Worm (Caenorhabditis elegans) whole organism, L1 larva: ENCODE measurements around the gene pyt-1.

Experiments used
- C04F5.9 ChIP-seq: sonication (generic microtip); optimal IDR thresholded peaks from 2 replicates; lab custom pipeline; 2016; ENCODE audit warnings: missing genetic modification characterization, missing compliant biosample characterization
- C16A3.4 ChIP-seq: fragments of 150-350 bp; optimal IDR thresholded peaks from 2 replicates; lab custom pipeline; 2014; ENCODE audit warnings: missing biosample characterization, missing genetic modification characterization
- F16B12.6 ChIP-seq: fragments of 150-350 bp; optimal IDR thresholded peaks from 2 replicates; lab custom pipeline; 2014; ENCODE audit warnings: missing biosample characterization, missing genetic modification characterization
- aha-1 ChIP-seq: fragments of 150-350 bp; optimal IDR thresholded peaks from 2 replicates; lab custom pipeline; 2014; ENCODE audit warnings: missing biosample characterization, missing genetic modification characterization
- alr-1 ChIP-seq: fragments of 200-800 bp; sonication (Bioruptor generic); optimal IDR thresholded peaks from 2 replicates; lab custom pipeline; 2018; ENCODE audit warnings: borderline replicate concordance, mild to moderate bottlenecking, missing genetic modification characterization, missing compliant biosample characterization
- aly-2 ChIP-seq: fragments of 150-350 bp; optimal IDR thresholded peaks from 2 replicates; lab custom pipeline; 2014; ENCODE audit warnings: missing biosample characterization, missing genetic modification characterization
- blmp-1 ChIP-seq: fragments of 150-350 bp; optimal IDR thresholded peaks from 2 replicates; lab custom pipeline; 2014; ENCODE audit warnings: missing biosample characterization, missing genetic modification characterization
- ceh-63 ChIP-seq: fragments of 200-800 bp; sonication (Bioruptor generic); optimal IDR thresholded peaks from 2 replicates; lab custom pipeline; 2018; ENCODE audit warnings: mild to moderate bottlenecking, missing genetic modification characterization, missing compliant biosample characterization
- ceh-8 ChIP-seq: fragments of 200-800 bp; sonication (Bioruptor generic); optimal IDR thresholded peaks from 2 replicates; lab custom pipeline; 2018; ENCODE audit warnings: mild to moderate bottlenecking, missing genetic modification characterization, moderate library complexity, missing compliant biosample characterization
- ceh-88 ChIP-seq: fragments of 200-800 bp; sonication (Bioruptor generic); IDR thresholded peaks from 2 replicates; pipeline ENCODE4 v1.3.6; 2022; ENCODE audit warnings: missing genetic modification characterization, missing compliant biosample characterization
- ceh-90 ChIP-seq: sonication (generic microtip); optimal IDR thresholded peaks from 2 replicates; lab custom pipeline; 2016; ENCODE audit warnings: missing genetic modification characterization, missing compliant biosample characterization
- egl-13 ChIP-seq: sonication (generic microtip); optimal IDR thresholded peaks from 2 replicates; lab custom pipeline; 2016; ENCODE audit warnings: missing genotype, missing genetic modification reagents, missing genetic modification characterization, missing compliant biosample characterization
- elt-2 ChIP-seq: sonication (generic microtip); optimal IDR thresholded peaks from 2 replicates; lab custom pipeline; 2016; ENCODE audit warnings: missing genetic modification characterization, mild to moderate bottlenecking, inconsistent platforms, missing compliant biosample characterization, missing genetic modification reagents
- fkh-8 ChIP-seq: sonication (generic microtip); optimal IDR thresholded peaks from 2 replicates; lab custom pipeline; 2016; ENCODE audit warnings: mild to moderate bottlenecking, missing genetic modification characterization, missing compliant biosample characterization
- grh-1 ChIP-seq: fragments of 200-800 bp; sonication (Bioruptor generic); IDR thresholded peaks from 2 replicates; pipeline ENCODE4 v1.3.6; 2022; ENCODE audit warnings: missing genetic modification reagents, missing genetic modification characterization, missing compliant biosample characterization
- hpl-2 ChIP-seq: fragments of 150-350 bp; optimal IDR thresholded peaks from 2 replicates; lab custom pipeline; 2014; ENCODE audit warnings: missing biosample characterization, missing genetic modification reagents, missing genetic modification characterization
- isw-1 ChIP-seq: fragments of 200-800 bp; sonication (Bioruptor generic); IDR thresholded peaks from 2 replicates; pipeline ENCODE4 v1.3.6; 2022; ENCODE audit warnings: missing genetic modification characterization, missing compliant biosample characterization
- lin-13 ChIP-seq: fragments of 150-350 bp; optimal IDR thresholded peaks from 2 replicates; lab custom pipeline; 2014; ENCODE audit warnings: missing biosample characterization, missing genetic modification reagents, missing genetic modification characterization
- lin-15B ChIP-seq: fragments of 150-350 bp; sonication (generic microtip); optimal IDR thresholded peaks from 3 replicates; lab custom pipeline; 2014; ENCODE audit warnings: missing biosample characterization, missing genetic modification characterization
- lin-35 ChIP-seq, 2 experiments: fragments of 150-350 bp; optimal IDR thresholded peaks; 2 replicates each; lab custom pipeline; 2014; ENCODE audit warnings: missing biosample characterization in 2 of 2, missing genetic modification characterization in 2 of 2, missing genetic modification reagents in 2 of 2
- lin-39 ChIP-seq: fragments of 150-350 bp; optimal IDR thresholded peaks from 2 replicates; lab custom pipeline; 2014; ENCODE audit warnings: missing biosample characterization, missing genetic modification reagents, missing genetic modification characterization
- lir-3 ChIP-seq: sonication (generic microtip); optimal IDR thresholded peaks from 2 replicates; lab custom pipeline; 2016; ENCODE audit warnings: mild to moderate bottlenecking, missing genetic modification characterization, moderate library complexity, missing compliant biosample characterization; ENCODE audit not compliant: poor library complexity
- lsy-2 ChIP-seq, 2 experiments: fragments of 150-350 bp; optimal IDR thresholded peaks; 2 replicates each; lab custom pipeline; 2014; ENCODE audit warnings: missing biosample characterization in 2 of 2, missing genetic modification characterization in 2 of 2
- mef-2 ChIP-seq: fragments of 150-350 bp; optimal IDR thresholded peaks from 2 replicates; lab custom pipeline; 2014; ENCODE audit warnings: missing biosample characterization, missing genetic modification characterization
- nhr-12 ChIP-seq: sonication (generic microtip); optimal IDR thresholded peaks from 2 replicates; lab custom pipeline; 2017; ENCODE audit warnings: missing biosample characterization, missing genetic modification characterization
- nhr-20 ChIP-seq: sonication (generic microtip); optimal IDR thresholded peaks from 2 replicates; lab custom pipeline; 2016; ENCODE audit warnings: mild to moderate bottlenecking, missing genetic modification characterization, missing compliant biosample characterization
- nhr-237 ChIP-seq: fragments of 150-350 bp; optimal IDR thresholded peaks from 2 replicates; lab custom pipeline; 2014; ENCODE audit warnings: missing biosample characterization, missing genetic modification characterization
- nhr-47 ChIP-seq: sonication (generic microtip); optimal IDR thresholded peaks from 2 replicates; lab custom pipeline; 2016; ENCODE audit warnings: mild to moderate bottlenecking, missing genetic modification characterization, moderate library complexity, missing compliant biosample characterization
- nhr-71 ChIP-seq: sonication (generic microtip); optimal IDR thresholded peaks from 2 replicates; lab custom pipeline; 2016; ENCODE audit warnings: mild to moderate bottlenecking, missing genetic modification characterization, moderate library complexity, missing compliant biosample characterization
- nhr-76 ChIP-seq: sonication (generic microtip); optimal IDR thresholded peaks from 2 replicates; lab custom pipeline; 2017; ENCODE audit warnings: missing biosample characterization, missing genetic modification characterization
- nhr-77 ChIP-seq: fragments of 150-350 bp; optimal IDR thresholded peaks from 2 replicates; lab custom pipeline; 2014; ENCODE audit warnings: missing biosample characterization, missing genetic modification characterization
- nhr-84 ChIP-seq: sonication (generic microtip); optimal IDR thresholded peaks from 2 replicates; lab custom pipeline; 2017; ENCODE audit warnings: missing biosample characterization, missing genetic modification characterization
- nhr-85 ChIP-seq: sonication (generic microtip); peaks from one replicate; lab custom pipeline; 2016; ENCODE audit warnings: missing genetic modification characterization, inconsistent platforms, missing compliant biosample characterization
- rnt-1 ChIP-seq: sonication (generic microtip); optimal IDR thresholded peaks from 2 replicates; lab custom pipeline; 2016; ENCODE audit warnings: mild to moderate bottlenecking, missing genetic modification characterization, moderate library complexity, missing compliant biosample characterization
- skn-1 ChIP-seq: fragments of 150-350 bp; optimal IDR thresholded peaks from 2 replicates; lab custom pipeline; 2014; ENCODE audit warnings: missing biosample characterization, missing genetic modification characterization
- snpc-4 ChIP-seq: fragments of 150-350 bp; optimal IDR thresholded peaks from 2 replicates; lab custom pipeline; 2014; ENCODE audit warnings: missing biosample characterization, missing genetic modification characterization
- sox-4 ChIP-seq: sonication (generic microtip); optimal IDR thresholded peaks from 2 replicates; lab custom pipeline; 2016; ENCODE audit warnings: missing genetic modification characterization, missing compliant biosample characterization
- swsn-7 ChIP-seq: sonication (generic microtip); optimal IDR thresholded peaks from 2 replicates; lab custom pipeline; 2016; ENCODE audit warnings: missing genetic modification characterization, missing compliant biosample characterization
- unc-62 ChIP-seq: fragments of 150-350 bp; optimal IDR thresholded peaks from 2 replicates; lab custom pipeline; 2014; ENCODE audit warnings: missing biosample characterization, missing genetic modification reagents, missing genetic modification characterization
- unc-98 ChIP-seq: fragments of 200-800 bp; sonication (Bioruptor generic); IDR thresholded peaks from 2 replicates; pipeline ENCODE4 v1.3.6; 2022; ENCODE audit warnings: missing genetic modification characterization, missing compliant biosample characterization
- vab-15 ChIP-seq: sonication (generic microtip); optimal IDR thresholded peaks from 2 replicates; lab custom pipeline; 2017; ENCODE audit warnings: missing genotype, mild to moderate bottlenecking, missing genetic modification characterization, missing compliant biosample characterization
- xbp-1 ChIP-seq: sonication (generic microtip); optimal IDR thresholded peaks from 2 replicates; lab custom pipeline; 2016; ENCODE audit warnings: missing genetic modification characterization, missing compliant biosample characterization
- zag-1 ChIP-seq: fragments of 150-350 bp; optimal IDR thresholded peaks from 2 replicates; lab custom pipeline; 2014; ENCODE audit warnings: missing biosample characterization, missing genetic modification characterization
- ztf-11 ChIP-seq, 2 experiments: sonication (generic microtip); optimal IDR thresholded peaks; 2 replicates each; lab custom pipeline; 2016 to 2017; ENCODE audit warnings: missing genetic modification characterization in 2 of 2, missing biosample characterization in 1 of 2, missing compliant biosample characterization in 1 of 2
- ztf-4 ChIP-seq: fragments of 150-350 bp; optimal IDR thresholded peaks from 2 replicates; lab custom pipeline; 2014; ENCODE audit warnings: missing biosample characterization, missing genetic modification characterization

pyt-1 gene

ce11 chrV:10204863-10205338, 24.2 kb downstream of the pyt-1 start, which contains the start of the genes ZK856.19 and ZK856.11 (continued):
- TF ChIP-seq nhr-237 (no peak), sox-4 (peak; percentile 0), blmp-1 (tag; lab: Kevin White, UChicago) (peak; percentile 76), nhr-71 (tag; lab: Kevin White, UChicago) (peak; percentile 85), nhr-77 (tag; lab: Kevin White, UChicago) (peak; percentile 24), unc-98 (GFP tag; lab: Robert Waterston, UW) (no peak), nhr-85 (tag; lab: Kevin White, UChicago) (peak; percentile 86), unc-62 (GFP tag; lab: Kevin White, UChicago) (no peak), alr-1 (tag; lab: Kevin White, UChicago) (no peak), ztf-4 (tag; lab: Kevin White, UChicago) (no peak), nhr-84 (tag; lab: Kevin White, UChicago) (no peak), xbp-1 (peak; percentile 77), snpc-4 (tag; lab: Kevin White, UChicago) (peak; percentile 69), aly-2 (peak; percentile 39), F16B12.6 (tag; lab: Kevin White, UChicago) (peak; percentile 36), lir-3 (peak; percentile 50), swsn-7 (tag; lab: Kevin White, UChicago) (peak; percentile 77), lin-35 (GFP tag; optimal IDR thresholded peaks at IDR 0.05; lab: Kevin White, UChicago) (peak; percentile 70 to 75), fkh-8 (tag; lab: Kevin White, UChicago) (no peak), elt-2 (peak; percentile 31), grh-1 (GFP tag; lab: Robert Waterston, UW) (peak; percentile 55; the same call in 1 of the 2 replicates), ceh-8 (GFP tag; lab: Kevin White, UChicago) (no peak), hpl-2 (GFP tag; lab: Kevin White, UChicago) (no peak), isw-1 (GFP tag; lab: Robert Waterston, UW) (peak; percentile 58), zag-1 (tag; lab: Kevin White, UChicago) (no peak), ceh-90 (tag; lab: Kevin White, UChicago) (no peak), skn-1 (peak; percentile 37), C16A3.4 (tag; lab: Kevin White, UChicago) (peak; percentile 68), nhr-20 (tag; lab: Kevin White, UChicago) (peak; percentile 78), lin-39 (tag; lab: Kevin White, UChicago) (peak; percentile 37), nhr-12 (tag; lab: Kevin White, UChicago) (no peak), nhr-76 (tag; lab: Kevin White, UChicago) (no peak), nhr-47 (tag; lab: Kevin White, UChicago) (peak; percentile 83), rnt-1 (peak; percentile 70), egl-13 (tag; lab: Kevin White, UChicago) (no peak), ceh-63 (GFP tag; lab: Kevin White, UChicago) (no peak), lin-15B (tag; lab: Kevin White, UChicago) (peak; percentile 78), vab-15 (tag; lab: Kevin White, UChicago) (no peak), lin-13 (GFP tag; lab: Kevin White, UChicago) (peak; percentile 1), ceh-88 (GFP tag; lab: Robert Waterston, UW) (no peak), ztf-11 (tag; optimal IDR thresholded peaks at IDR 0.05; lab: Kevin White, UChicago) (no peak), C04F5.9 (tag; lab: Kevin White, UChicago) (no peak), mef-2 (no peak), lsy-2 (tag; optimal IDR thresholded peaks at IDR 0.05; lab: Kevin White, UChicago) (peak; percentile 79 to 88), aha-1 (no peak)
